Worm (Caenorhabditis elegans) whole organism, L2 larva: ENCODE measurements around the gene E01G4.3.

ENCODE experiments used
- F13H6.1 ChIP-seq: sonication (generic microtip); optimal IDR thresholded peaks from 2 replicates; lab custom pipeline; 2016; ENCODE audit warnings: missing genetic modification characterization, missing compliant biosample characterization
- R02D3.7 ChIP-seq: fragments of 150-350 bp; optimal IDR thresholded peaks from 2 replicates; lab custom pipeline; 2014; ENCODE audit warnings: missing biosample characterization, missing genetic modification characterization
- Y55F3AM.14 ChIP-seq: fragments of 200-800 bp; sonication (Bioruptor generic); optimal IDR thresholded peaks from 2 replicates; lab custom pipeline; 2018; ENCODE audit warnings: mild to moderate bottlenecking, missing genetic modification characterization, missing compliant biosample characterization
- ZK546.5 ChIP-seq: sonication (generic microtip); optimal IDR thresholded peaks from 2 replicates; lab custom pipeline; 2017; ENCODE audit warnings: missing biosample characterization, missing genetic modification characterization
- aly-2 ChIP-seq: fragments of 150-350 bp; optimal IDR thresholded peaks from 2 replicates; lab custom pipeline; 2014; ENCODE audit warnings: missing biosample characterization, missing genetic modification characterization
- ama-1 ChIP-seq: fragments of 150-350 bp; optimal IDR thresholded peaks from 2 replicates; lab custom pipeline; 2018; ENCODE audit warnings: inconsistent platforms
- blmp-1 ChIP-seq: sonication (generic microtip); optimal IDR thresholded peaks from 2 replicates; lab custom pipeline; 2017; ENCODE audit warnings: missing genetic modification characterization, mild to moderate bottlenecking, missing compliant biosample characterization, antibody characterized with exemption, moderate library complexity; ENCODE audit not compliant: insufficient read depth
- ceh-82 ChIP-seq: fragments of 150-350 bp; optimal IDR thresholded peaks from 2 replicates; lab custom pipeline; 2014; ENCODE audit warnings: missing biosample characterization, missing genetic modification characterization
- crh-2 ChIP-seq: sonication (generic microtip); optimal IDR thresholded peaks from 2 replicates; lab custom pipeline; 2017; ENCODE audit warnings: missing biosample characterization, missing genetic modification characterization
- dmd-4 ChIP-seq: sonication (generic microtip); optimal IDR thresholded peaks from 2 replicates; lab custom pipeline; 2017; ENCODE audit warnings: missing biosample characterization, missing genetic modification characterization
- egl-27 ChIP-seq: sonication (generic microtip); optimal IDR thresholded peaks from 3 replicates; lab custom pipeline; 2017; ENCODE audit warnings: missing biosample characterization, missing genetic modification reagents, missing genetic modification characterization
- elt-1 ChIP-seq: fragments of 150-350 bp; optimal IDR thresholded peaks from 2 replicates; lab custom pipeline; 2014; ENCODE audit warnings: missing biosample characterization, missing genetic modification characterization
- elt-3 ChIP-seq: sonication (generic microtip); optimal IDR thresholded peaks from 2 replicates; lab custom pipeline; 2017; ENCODE audit warnings: missing biosample characterization, missing genetic modification characterization
- fos-1 ChIP-seq: fragments of 150-350 bp; optimal IDR thresholded peaks from 2 replicates; lab custom pipeline; 2014; ENCODE audit warnings: missing biosample characterization, missing genetic modification characterization
- gmeb-1 ChIP-seq: fragments of 150-350 bp; optimal IDR thresholded peaks from 2 replicates; lab custom pipeline; 2014; ENCODE audit warnings: missing biosample characterization, missing genetic modification characterization
- lin-11 ChIP-seq: fragments of 150-350 bp; sonication (generic microtip); optimal IDR thresholded peaks from 2 replicates; lab custom pipeline; 2014; ENCODE audit warnings: missing biosample characterization, missing genetic modification characterization, inconsistent platforms, mixed read lengths
- lin-13 ChIP-seq: fragments of 150-350 bp; optimal IDR thresholded peaks from 2 replicates; lab custom pipeline; 2014; ENCODE audit warnings: missing biosample characterization, missing genetic modification reagents, missing genetic modification characterization
- lin-39 ChIP-seq: fragments of 150-350 bp; optimal IDR thresholded peaks from 2 replicates; lab custom pipeline; 2014; ENCODE audit warnings: missing biosample characterization, missing genetic modification reagents, missing genetic modification characterization
- lsy-2 ChIP-seq, 2 experiments: fragments of 150-350 bp in 1 of 2; sonication (generic microtip) in 1 of 2; optimal IDR thresholded peaks; 2 replicates each; lab custom pipeline; 2014 to 2017; ENCODE audit warnings: missing biosample characterization in 2 of 2, missing genetic modification characterization in 2 of 2
- mab-5 ChIP-seq: fragments of 150-350 bp; optimal IDR thresholded peaks from 2 replicates; lab custom pipeline; 2014; ENCODE audit warnings: missing biosample characterization, missing genetic modification characterization
- mbf-1 ChIP-seq: sonication (generic microtip); optimal IDR thresholded peaks from 2 replicates; lab custom pipeline; 2017; ENCODE audit warnings: missing biosample characterization, missing genetic modification characterization
- mdl-1 ChIP-seq, 2 experiments: fragments of 150-350 bp in 1 of 2; sonication (generic microtip) in 1 of 2; optimal IDR thresholded peaks; 2 replicates each; lab custom pipeline; 2017; ENCODE audit warnings: missing biosample characterization in 2 of 2, missing genetic modification characterization in 2 of 2
- nhr-11 ChIP-seq: fragments of 150-350 bp; optimal IDR thresholded peaks from 2 replicates; lab custom pipeline; 2014; ENCODE audit warnings: missing biosample characterization, missing genetic modification characterization
- nhr-12 ChIP-seq: fragments of 150-350 bp; optimal IDR thresholded peaks from 2 replicates; lab custom pipeline; 2014; ENCODE audit warnings: missing biosample characterization, missing genetic modification characterization
- nhr-129 ChIP-seq: fragments of 150-350 bp; optimal IDR thresholded peaks from 2 replicates; lab custom pipeline; 2014; ENCODE audit warnings: missing biosample characterization, missing genetic modification characterization
- nhr-21 ChIP-seq: fragments of 150-350 bp; optimal IDR thresholded peaks from 2 replicates; lab custom pipeline; 2014; ENCODE audit warnings: missing biosample characterization, missing genetic modification characterization
- nhr-23 ChIP-seq: fragments of 150-350 bp; optimal IDR thresholded peaks from 2 replicates; lab custom pipeline; 2014; ENCODE audit warnings: missing biosample characterization, missing genetic modification reagents, missing genetic modification characterization
- nhr-237 ChIP-seq: fragments of 150-350 bp; optimal IDR thresholded peaks from 2 replicates; lab custom pipeline; 2014; ENCODE audit warnings: missing biosample characterization, missing genetic modification characterization
- nhr-25 ChIP-seq: fragments of 150-350 bp; sonication (generic microtip); optimal IDR thresholded peaks from 3 replicates; lab custom pipeline; 2014; ENCODE audit warnings: missing biosample characterization, missing genetic modification characterization
- nhr-6 ChIP-seq: fragments of 150-350 bp; optimal IDR thresholded peaks from 2 replicates; lab custom pipeline; 2014; ENCODE audit warnings: missing biosample characterization, missing genetic modification characterization
- nhr-77 ChIP-seq: fragments of 150-350 bp; optimal IDR thresholded peaks from 2 replicates; lab custom pipeline; 2014; ENCODE audit warnings: missing biosample characterization, missing genetic modification characterization
- peb-1 ChIP-seq: fragments of 150-350 bp; optimal IDR thresholded peaks from 2 replicates; lab custom pipeline; 2014; ENCODE audit warnings: missing biosample characterization, missing genetic modification characterization
- skn-1 ChIP-seq: sonication (generic microtip); optimal IDR thresholded peaks from 2 replicates; lab custom pipeline; 2017; ENCODE audit warnings: missing biosample characterization, missing genetic modification characterization
- sma-3 ChIP-seq: sonication (generic microtip); optimal IDR thresholded peaks from 2 replicates; lab custom pipeline; 2016; ENCODE audit warnings: missing genetic modification reagents, missing genetic modification characterization, missing compliant biosample characterization
- sma-9 ChIP-seq, 2 experiments: fragments of 150-350 bp in 1 of 2; sonication (generic microtip) in 1 of 2; optimal IDR thresholded peaks; 2 replicates each; lab custom pipeline; 2014 to 2016; ENCODE audit warnings: missing genetic modification characterization in 2 of 2, mild to moderate bottlenecking in 1 of 2, missing biosample characterization in 1 of 2, missing compliant biosample characterization in 1 of 2, missing genetic modification reagents in 1 of 2, moderate library complexity in 1 of 2
- snpc-4 ChIP-seq: fragments of 150-350 bp; optimal IDR thresholded peaks from 2 replicates; lab custom pipeline; 2014; ENCODE audit warnings: missing biosample characterization, missing genetic modification characterization
- unc-39 ChIP-seq: fragments of 150-350 bp; optimal IDR thresholded peaks from 2 replicates; lab custom pipeline; 2014; ENCODE audit warnings: missing biosample characterization, missing genetic modification characterization
- unc-55 ChIP-seq: fragments of 150-350 bp; sonication (generic microtip); optimal IDR thresholded peaks from 3 replicates; lab custom pipeline; 2014; ENCODE audit warnings: missing biosample characterization, missing genetic modification reagents, missing genetic modification characterization
- unc-62 ChIP-seq: fragments of 150-350 bp; optimal IDR thresholded peaks from 2 replicates; lab custom pipeline; 2014; ENCODE audit warnings: missing biosample characterization, missing genetic modification reagents, missing genetic modification characterization
- zag-1 ChIP-seq: fragments of 150-350 bp; optimal IDR thresholded peaks from 2 replicates; lab custom pipeline; 2014; ENCODE audit warnings: missing biosample characterization, missing genetic modification characterization
- ztf-1 ChIP-seq: fragments of 200-800 bp; sonication (Bioruptor generic); conservative IDR thresholded peaks from 2 replicates; pipeline ENCODE4 v1.3.6; 2022; ENCODE audit warnings: missing genetic modification characterization, missing compliant biosample characterization
- ztf-11 ChIP-seq: sonication (generic microtip); optimal IDR thresholded peaks from 2 replicates; lab custom pipeline; 2017; ENCODE audit warnings: missing biosample characterization, missing genetic modification characterization
- ztf-4 ChIP-seq: fragments of 150-350 bp; optimal IDR thresholded peaks from 2 replicates; lab custom pipeline; 2014; ENCODE audit warnings: missing biosample characterization, missing genetic modification characterization

The E01G4.3 gene

DNA sequence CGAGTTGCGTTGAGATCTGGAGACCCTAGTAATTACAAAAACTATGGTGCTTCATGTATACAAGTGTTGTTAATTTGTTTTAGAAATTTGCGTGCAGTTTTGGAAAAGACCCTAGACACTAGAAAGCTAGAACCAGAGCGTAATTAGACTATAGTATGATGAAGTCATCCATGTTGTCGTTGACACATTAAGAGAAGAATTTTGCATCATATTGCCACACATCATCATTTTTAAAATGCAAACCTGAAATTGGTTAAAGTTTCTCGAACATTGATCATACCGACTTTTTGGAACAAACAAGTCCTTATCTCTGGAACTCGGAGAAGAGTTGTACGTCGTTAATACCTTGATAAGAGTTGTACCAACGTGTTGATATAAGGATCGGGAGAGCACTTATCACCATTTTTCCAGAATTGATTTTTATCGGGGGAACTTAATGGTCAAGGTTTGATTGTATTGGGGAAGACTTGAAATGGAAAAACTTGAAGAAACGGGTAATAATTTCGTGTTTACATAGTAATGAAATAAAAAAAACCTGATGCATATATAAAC is 1.5 kb downstream of the E01G4.3 start:
- TF ChIP-seq unc-39 (tag; lab: Kevin White, UChicago) (no peak), lin-39 (tag; lab: Kevin White, UChicago) (no peak), elt-1 (tag; lab: Kevin White, UChicago) (no peak), nhr-11 (tag; lab: Kevin White, UChicago) (no peak), fos-1 (tag; lab: Kevin White, UChicago) (peak; percentile 86), sma-9 (GFP tag; optimal IDR thresholded peaks at IDR 0.05; lab: Kevin White, UChicago) (peak; percentile 92), sma-9 (tag; optimal IDR thresholded peaks at IDR 0.05; lab: Kevin White, UChicago) (no peak), sma-3 (GFP tag; lab: Kevin White, UChicago) (peak; percentile 32), nhr-129 (tag; lab: Kevin White, UChicago) (peak; percentile 54), ztf-1 (GFP tag; lab: Robert Waterston, UW) (no peak), peb-1 (no peak), crh-2 (peak; percentile 69), unc-55 (GFP tag; lab: Kevin White, UChicago) (no peak), egl-27 (tag; lab: Kevin White, UChicago) (no peak), F13H6.1 (peak; percentile 18), nhr-6 (no peak), aly-2 (tag; lab: Kevin White, UChicago) (no peak), dmd-4 (tag; lab: Kevin White, UChicago) (no peak), nhr-21 (tag; lab: Kevin White, UChicago) (no peak)
- TF ChIP-seq, all 48 proteins: peak for 6

DNA sequence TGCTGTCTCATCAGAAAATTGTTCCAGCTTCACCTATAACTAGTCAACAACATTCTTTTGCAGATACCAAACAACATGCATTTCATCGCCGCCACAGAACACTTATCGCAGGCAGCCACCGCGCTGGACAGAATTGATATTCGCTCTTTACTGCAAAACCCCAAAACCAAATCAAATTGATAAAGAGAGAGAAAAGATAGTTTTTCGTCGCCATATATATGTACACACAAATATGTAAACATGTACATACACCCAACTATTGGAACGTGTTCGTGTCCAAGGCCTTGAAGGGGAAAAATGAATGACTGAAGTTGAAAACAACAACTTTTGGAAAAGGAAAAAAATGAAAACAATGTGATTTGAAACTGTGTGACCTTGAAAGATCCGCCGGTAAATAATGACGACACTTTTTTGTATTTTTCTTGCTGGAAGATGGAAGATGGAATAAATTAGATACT is 4.0 kb downstream of the E01G4.3 start:
- TF ChIP-seq nhr-129 (tag; lab: Kevin White, UChicago) (peak; percentile 30), sma-3 (GFP tag; lab: Kevin White, UChicago) (peak; percentile 47), ztf-1 (GFP tag; lab: Robert Waterston, UW) (no peak), crh-2 (peak; percentile 35), fos-1 (tag; lab: Kevin White, UChicago) (peak; percentile 35), blmp-1 (tag; lab: Kevin White, UChicago) (peak; percentile 1), nhr-25 (tag; lab: Kevin White, UChicago) (peak; percentile 83), skn-1 (tag; lab: Kevin White, UChicago) (no peak)

DNA sequence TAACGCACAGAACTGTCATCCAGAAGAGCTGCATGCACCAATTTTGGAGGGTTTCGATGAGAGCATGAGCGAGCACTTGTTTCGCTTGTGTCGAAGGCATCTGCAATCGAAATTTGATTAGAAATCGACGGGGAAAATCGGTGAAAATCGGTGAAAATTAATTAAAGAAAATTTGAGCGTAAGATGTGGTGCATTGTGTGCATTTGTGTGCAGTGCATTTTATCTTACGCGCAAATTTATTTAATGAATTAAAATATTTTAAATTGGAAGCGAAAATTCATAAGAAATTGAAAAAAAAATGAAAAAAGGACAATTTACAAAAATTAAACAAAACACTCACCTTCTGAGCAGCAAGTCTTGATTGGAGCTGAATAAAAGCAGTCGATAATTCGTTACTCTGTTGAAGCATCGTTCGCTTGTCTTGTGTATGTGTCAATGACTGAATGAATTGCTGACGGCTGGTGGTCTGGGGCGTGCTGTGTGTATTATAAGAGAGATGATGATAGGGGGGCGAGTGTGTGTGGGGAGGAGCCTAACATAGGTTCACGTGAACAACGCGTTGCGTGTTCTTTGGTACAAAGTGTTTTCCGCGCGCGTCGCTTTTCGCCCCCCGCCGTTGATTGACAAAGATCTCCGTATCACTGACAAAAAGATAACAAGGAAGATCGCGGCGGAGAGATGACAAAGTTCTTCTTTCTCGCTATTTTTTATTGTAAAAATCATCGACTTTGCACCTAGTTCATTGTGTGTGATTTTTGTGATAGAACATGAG is 7.6 kb downstream of the E01G4.3 start:
- TF ChIP-seq aly-2 (tag; lab: Kevin White, UChicago) (no peak), mbf-1 (tag; lab: Kevin White, UChicago) (no peak), ZK546.5 (no peak), nhr-25 (tag; lab: Kevin White, UChicago) (peak; percentile 85), Y55F3AM.14 (GFP tag; lab: Kevin White, UChicago) (peak; percentile 81), skn-1 (tag; lab: Kevin White, UChicago) (peak; percentile 17), nhr-23 (tag; lab: Kevin White, UChicago) (no peak), nhr-11 (tag; lab: Kevin White, UChicago) (no peak), peb-1 (no peak), gmeb-1 (tag; lab: Kevin White, UChicago) (peak; percentile 62), R02D3.7 (no peak), lsy-2 (tag; optimal IDR thresholded peaks at IDR 0.05; lab: Kevin White, UChicago) (peak in 1 of 2 experiments; percentile 42), unc-39 (tag; lab: Kevin White, UChicago) (no peak), nhr-237 (tag; lab: Kevin White, UChicago) (no peak), mdl-1 (tag; optimal IDR thresholded peaks at IDR 0.05; lab: Kevin White, UChicago) (peak; percentile 9 to 40), mab-5 (tag; lab: Kevin White, UChicago) (no peak), egl-27 (tag; lab: Kevin White, UChicago) (peak; percentile 87), elt-1 (tag; lab: Kevin White, UChicago) (no peak), unc-62 (GFP tag; lab: Kevin White, UChicago) (no peak), ama-1 (lab: Kevin White, UChicago) (peak; percentile 95), nhr-21 (tag; lab: Kevin White, UChicago) (peak; percentile 97), snpc-4 (peak; percentile 11), F13H6.1 (peak; percentile 92), ceh-82 (tag; lab: Kevin White, UChicago) (no peak), nhr-77 (tag; lab: Kevin White, UChicago) (no peak), zag-1 (tag; lab: Kevin White, UChicago) (no peak), nhr-12 (tag; lab: Kevin White, UChicago) (no peak), sma-9 (GFP tag; optimal IDR thresholded peaks at IDR 0.05; lab: Kevin White, UChicago) (peak; percentile 98), sma-9 (tag; optimal IDR thresholded peaks at IDR 0.05; lab: Kevin White, UChicago) (no peak), nhr-6 (peak; percentile 71), dmd-4 (tag; lab: Kevin White, UChicago) (no peak), unc-55 (GFP tag; lab: Kevin White, UChicago) (no peak), ztf-11 (tag; lab: Kevin White, UChicago) (no peak), ztf-4 (tag; lab: Kevin White, UChicago) (peak; percentile 86), lin-13 (peak; percentile 31), blmp-1 (tag; lab: Kevin White, UChicago) (peak; percentile 71), elt-3 (tag; lab: Kevin White, UChicago) (no peak), fos-1 (tag; lab: Kevin White, UChicago) (peak; percentile 77), lin-11 (tag; lab: Kevin White, UChicago) (peak; percentile 40), lin-39 (tag; lab: Kevin White, UChicago) (no peak), sma-3 (GFP tag; lab: Kevin White, UChicago) (peak; percentile 85)
